Worm (Caenorhabditis elegans) whole organism, L4 larva: ENCODE measurements around the gene fip-2.

Source experiments
- F26F4.8 ChIP-seq: fragments of 200-800 bp; sonication (Bioruptor generic); conservative IDR thresholded peaks from 2 replicates; pipeline ENCODE4 v1.3.6; 2022; ENCODE audit warnings: missing genetic modification characterization, missing compliant biosample characterization
- F44E2.7 ChIP-seq: fragments of 200-800 bp; sonication (Bioruptor generic); IDR thresholded peaks from 2 replicates; pipeline ENCODE4 v2.1.2; 2022; ENCODE audit warnings: missing genetic modification characterization, missing compliant biosample characterization
- F49E8.2 ChIP-seq: sonication (generic microtip); optimal IDR thresholded peaks from 2 replicates; lab custom pipeline; 2016; ENCODE audit warnings: missing compliant biosample characterization, mild to moderate bottlenecking, missing genetic modification characterization, borderline replicate concordance
- aha-1 ChIP-seq: fragments of 150-350 bp; peaks from one replicate; lab custom pipeline; 2014; ENCODE audit warnings: missing biosample characterization, missing genetic modification characterization
- ceh-20 ChIP-seq: fragments of 200-800 bp; sonication (Bioruptor generic); IDR thresholded peaks from 2 replicates; pipeline ENCODE4 v1.3.6; 2022; ENCODE audit warnings: missing genetic modification reagents, missing genetic modification characterization, missing compliant biosample characterization
- cey-2 ChIP-seq: sonication (generic microtip); optimal IDR thresholded peaks from 3 replicates; lab custom pipeline; 2017; ENCODE audit warnings: missing genetic modification characterization, mild to moderate bottlenecking, missing compliant biosample characterization, antibody characterized with exemption, borderline replicate concordance; ENCODE audit not compliant: insufficient read depth
- daf-12 ChIP-seq: fragments of 150-350 bp; optimal IDR thresholded peaks from 2 replicates; lab custom pipeline; 2014; ENCODE audit warnings: missing biosample characterization, missing genetic modification reagents, missing genetic modification characterization
- daf-16 ChIP-seq, 3 experiments: sonication (generic microtip); optimal IDR thresholded peaks; 2 replicates each; lab custom pipeline; 2016 to 2017; ENCODE audit warnings: missing genetic modification characterization in 3 of 3, missing genetic modification reagents in 3 of 3, mild to moderate bottlenecking in 2 of 3, missing compliant biosample characterization in 2 of 3, missing biosample characterization in 1 of 3, moderate library complexity in 1 of 3
- dmd-6 ChIP-seq: fragments of 200-800 bp; sonication (Bioruptor generic); IDR thresholded peaks from 2 replicates; pipeline ENCODE4 v1.3.6; 2022; ENCODE audit warnings: missing genetic modification reagents, missing genetic modification characterization, missing compliant biosample characterization
- dmd-8 ChIP-seq: fragments of 200-800 bp; sonication (Bioruptor generic); IDR thresholded peaks from 2 replicates; pipeline ENCODE4 v1.3.6; 2022; ENCODE audit warnings: missing genetic modification characterization, missing compliant biosample characterization
- dmd-9 ChIP-seq: fragments of 200-800 bp; sonication (Bioruptor generic); IDR thresholded peaks from 2 replicates; pipeline ENCODE4 v1.3.6; 2022; ENCODE audit warnings: missing genetic modification reagents, missing genetic modification characterization, missing compliant biosample characterization
- dve-1 ChIP-seq: sonication (generic microtip); optimal IDR thresholded peaks from 2 replicates; lab custom pipeline; 2017; ENCODE audit warnings: antibody characterized with exemption, mild to moderate bottlenecking, missing genetic modification characterization, missing compliant biosample characterization; ENCODE audit not compliant: insufficient read depth
- egl-43 ChIP-seq: fragments of 200-800 bp; sonication (Bioruptor generic); IDR thresholded peaks from 2 replicates; pipeline ENCODE4 v1.3.6; 2022; ENCODE audit warnings: missing genetic modification reagents, missing genetic modification characterization, missing compliant biosample characterization
- fos-1 ChIP-seq: fragments of 150-350 bp; optimal IDR thresholded peaks from 2 replicates; lab custom pipeline; 2014; ENCODE audit warnings: missing biosample characterization, missing genetic modification characterization
- gei-8 ChIP-seq: fragments of 200-800 bp; sonication (Bioruptor generic); optimal IDR thresholded peaks from 2 replicates; lab custom pipeline; 2018; ENCODE audit warnings: mild to moderate bottlenecking, missing genetic modification characterization, missing compliant biosample characterization
- hif-1 ChIP-seq, 2 experiments: sonication (generic microtip); optimal IDR thresholded peaks; 2 replicates each; lab custom pipeline; 2016 to 2017; ENCODE audit warnings: missing compliant biosample characterization in 2 of 2, missing genetic modification characterization in 2 of 2, missing genetic modification reagents in 2 of 2, missing genotype in 2 of 2, mild to moderate bottlenecking in 1 of 2
- hlh-11 ChIP-seq: fragments of 200-800 bp; sonication (Bioruptor generic); optimal IDR thresholded peaks from 2 replicates; lab custom pipeline; 2018; ENCODE audit warnings: mild to moderate bottlenecking, missing genetic modification characterization, missing compliant biosample characterization
- hlh-30 ChIP-seq: sonication (generic microtip); optimal IDR thresholded peaks from 2 replicates; lab custom pipeline; 2017; ENCODE audit warnings: antibody characterized with exemption, mild to moderate bottlenecking, missing genetic modification characterization, missing compliant biosample characterization; ENCODE audit not compliant: insufficient read depth
- hmg-1.1 ChIP-seq: fragments of 200-800 bp; sonication (Bioruptor generic); IDR thresholded peaks from 2 replicates; pipeline ENCODE4 v1.3.6; 2022; ENCODE audit warnings: missing genetic modification reagents, missing genetic modification characterization, missing compliant biosample characterization
- lin-15B ChIP-seq: fragments of 150-350 bp; sonication (generic microtip); optimal IDR thresholded peaks from 3 replicates; lab custom pipeline; 2014; ENCODE audit warnings: missing biosample characterization, missing genetic modification characterization
- lin-39 ChIP-seq: fragments of 150-350 bp; optimal IDR thresholded peaks from 2 replicates; lab custom pipeline; 2014; ENCODE audit warnings: missing biosample characterization, missing genetic modification reagents, missing genetic modification characterization
- lsy-2 ChIP-seq, 2 experiments: fragments of 150-350 bp in 1 of 2; sonication (generic microtip) in 1 of 2; optimal IDR thresholded peaks; 2 replicates each; lab custom pipeline; 2014 to 2017; ENCODE audit warnings: missing biosample characterization in 2 of 2, missing genetic modification characterization in 2 of 2
- mdl-1 ChIP-seq, 2 experiments: fragments of 150-350 bp in 1 of 2; sonication (generic microtip) in 1 of 2; optimal IDR thresholded peaks; 2 replicates each; lab custom pipeline; 2014 to 2017; ENCODE audit warnings: missing biosample characterization in 2 of 2, missing genetic modification characterization in 2 of 2
- mep-1 ChIP-seq: fragments of 150-350 bp; sonication (generic microtip); optimal IDR thresholded peaks from 3 replicates; lab custom pipeline; 2014; ENCODE audit warnings: missing biosample characterization, missing genetic modification characterization
- mxl-3 ChIP-seq: fragments of 200-800 bp; sonication (Bioruptor generic); optimal IDR thresholded peaks from 2 replicates; lab custom pipeline; 2018; ENCODE audit warnings: mild to moderate bottlenecking, missing genetic modification characterization, missing compliant biosample characterization
- nhr-10 ChIP-seq: fragments of 150-350 bp; optimal IDR thresholded peaks from 2 replicates; lab custom pipeline; 2014; ENCODE audit warnings: missing biosample characterization, missing genetic modification characterization
- nhr-237 ChIP-seq: sonication (generic microtip); optimal IDR thresholded peaks from 2 replicates; lab custom pipeline; 2017; ENCODE audit warnings: missing biosample characterization, missing genetic modification characterization
- nhr-25 ChIP-seq: sonication (generic microtip); optimal IDR thresholded peaks from 2 replicates; lab custom pipeline; 2017; ENCODE audit warnings: missing genetic modification characterization, mild to moderate bottlenecking, missing compliant biosample characterization, antibody characterized with exemption, moderate library complexity, borderline replicate concordance; ENCODE audit not compliant: insufficient read depth
- nhr-28 ChIP-seq: fragments of 150-350 bp; optimal IDR thresholded peaks from 2 replicates; lab custom pipeline; 2014; ENCODE audit warnings: missing biosample characterization, missing genetic modification characterization
- nhr-48 ChIP-seq: sonication (generic microtip); optimal IDR thresholded peaks from 2 replicates; lab custom pipeline; 2016; ENCODE audit warnings: mild to moderate bottlenecking, missing genetic modification characterization, missing compliant biosample characterization
- nhr-76 ChIP-seq: fragments of 150-350 bp; optimal IDR thresholded peaks from 2 replicates; lab custom pipeline; 2014; ENCODE audit warnings: missing biosample characterization, missing genetic modification characterization
- nhr-77 ChIP-seq: fragments of 150-350 bp; optimal IDR thresholded peaks from 2 replicates; lab custom pipeline; 2014; ENCODE audit warnings: missing biosample characterization, missing genetic modification characterization
- pha-4 ChIP-seq, 2 experiments: fragments of 150-350 bp in 1 of 2; fragments of 200-800 bp in 1 of 2; sonication (Bioruptor generic) in 1 of 2; IDR thresholded peaks in 1 of 2; optimal IDR thresholded peaks in 1 of 2; 2 replicates each; pipeline versions ENCODE4 v1.3.6 to Lab custom; 2014 to 2022; ENCODE audit warnings: missing genetic modification characterization in 2 of 2, missing genetic modification reagents in 2 of 2, missing biosample characterization in 1 of 2, missing compliant biosample characterization in 1 of 2
- php-3 ChIP-seq: fragments of 200-800 bp; sonication (Bioruptor generic); IDR thresholded peaks from 2 replicates; pipeline ENCODE4 v1.3.6; 2022; ENCODE audit warnings: missing genetic modification reagents, missing genetic modification characterization, missing compliant biosample characterization
- rbr-2 ChIP-seq: sonication (generic microtip); optimal IDR thresholded peaks from 2 replicates; lab custom pipeline; 2016; ENCODE audit warnings: missing genotype, missing genetic modification characterization, missing compliant biosample characterization
- set-16 ChIP-seq: fragments of 200-800 bp; sonication (Bioruptor generic); IDR thresholded peaks from 2 replicates; pipeline ENCODE4 v1.3.6; 2022; ENCODE audit warnings: missing genetic modification reagents, missing genetic modification characterization, missing compliant biosample characterization
- snpc-4 ChIP-seq: fragments of 150-350 bp; optimal IDR thresholded peaks from 2 replicates; lab custom pipeline; 2014; ENCODE audit warnings: missing biosample characterization, missing genetic modification characterization
- spr-1 ChIP-seq: sonication (generic microtip); optimal IDR thresholded peaks from 2 replicates; lab custom pipeline; 2016; ENCODE audit warnings: mild to moderate bottlenecking, missing genetic modification characterization, missing compliant biosample characterization
- spr-3 ChIP-seq: fragments of 200-800 bp; sonication (Bioruptor generic); optimal IDR thresholded peaks from 2 replicates; lab custom pipeline; 2018; ENCODE audit warnings: mild to moderate bottlenecking, missing genetic modification characterization, missing compliant biosample characterization
- unc-130 ChIP-seq: sonication (generic microtip); optimal IDR thresholded peaks from 2 replicates; lab custom pipeline; 2016; ENCODE audit warnings: missing genetic modification reagents, missing genetic modification characterization, missing compliant biosample characterization
- unc-39 ChIP-seq: sonication (generic microtip); optimal IDR thresholded peaks from 2 replicates; lab custom pipeline; 2017; ENCODE audit warnings: missing biosample characterization, missing genetic modification characterization
- unc-62 ChIP-seq, 3 experiments: fragments of 150-350 bp in 1 of 3; sonication (generic microtip); optimal IDR thresholded peaks in 2 of 3; peaks in 1 of 3; 1 replicate in 1 of 3; 2 replicates in 2 of 3; lab custom pipeline; 2014 to 2017; ENCODE audit warnings: missing biosample characterization in 3 of 3, missing genetic modification characterization in 3 of 3, missing genetic modification reagents in 3 of 3, missing genotype in 1 of 3
- zfp-3 ChIP-seq: fragments of 200-800 bp; sonication (Bioruptor generic); conservative IDR thresholded peaks from 2 replicates; pipeline ENCODE4 v1.3.6; 2022; ENCODE audit warnings: missing genetic modification reagents, missing genetic modification characterization, missing compliant biosample characterization
- zip-11 ChIP-seq: fragments of 200-800 bp; sonication (Bioruptor generic); IDR thresholded peaks from 2 replicates; pipeline ENCODE4 v1.3.6; 2022; ENCODE audit warnings: missing genetic modification characterization, missing compliant biosample characterization
- ztf-11 ChIP-seq: fragments of 150-350 bp; optimal IDR thresholded peaks from 2 replicates; lab custom pipeline; 2014; ENCODE audit warnings: missing biosample characterization, missing genetic modification characterization

fip-2 gene

ce11 chrV:9073322-9074038 lies 5.7 kb downstream of the fip-2 start, which contains the start of gene oac-50 (continued):
- TF ChIP-seq F44E2.7 (GFP tag; lab: Robert Waterston, UW) (no peak), dve-1 (peak; percentile 46), gei-8 (GFP tag; lab: Kevin White, UChicago) (no peak), lin-15B (no peak), unc-130 (GFP tag; lab: Kevin White, UChicago) (no peak), rbr-2 (tag; lab: Kevin White, UChicago) (no peak), lsy-2 (tag; optimal IDR thresholded peaks at IDR 0.05; lab: Kevin White, UChicago) (no peak)

ce11 chrV:9074360-9074834 lies 6.6 kb downstream of the fip-2 start:
- TF ChIP-seq unc-62 (GFP tag; optimal IDR thresholded peaks at IDR 0.05 in 1 of 2; lab: Kevin White, UChicago) (peak in 1 of 2 experiments; percentile 66), unc-62 (tag; optimal IDR thresholded peaks at IDR 0.05; lab: Kevin White, UChicago) (no peak), fos-1 (tag; lab: Kevin White, UChicago) (peak; percentile 80), hlh-30 (tag; lab: Kevin White, UChicago) (peak; percentile 53), egl-43 (GFP tag; lab: Robert Waterston, UW) (no peak), nhr-77 (peak; percentile 87), lsy-2 (tag; optimal IDR thresholded peaks at IDR 0.05; lab: Kevin White, UChicago) (peak; percentile 16 to 27), F26F4.8 (GFP tag; lab: Robert Waterston, UW) (no peak), nhr-28 (tag; lab: Kevin White, UChicago) (peak; percentile 68), zfp-3 (GFP tag; lab: Robert Waterston, UW) (peak; percentile 4; the same call in 1 of the 2 replicates), F49E8.2 (no peak), unc-39 (tag; lab: Kevin White, UChicago) (no peak), ceh-20 (GFP tag; lab: Robert Waterston, UW) (no peak), spr-3 (GFP tag; lab: Kevin White, UChicago) (no peak), aha-1 (tag; lab: Kevin White, UChicago) (peak; percentile 96), dmd-6 (GFP tag; lab: Robert Waterston, UW) (peak; percentile 34; the same call in 1 of the 2 replicates), nhr-76 (tag; lab: Kevin White, UChicago) (no peak), daf-16 (GFP tag; optimal IDR thresholded peaks at IDR 0.05; lab: Kevin White, UChicago) (no peak), daf-16 (tag; optimal IDR thresholded peaks at IDR 0.05; lab: Kevin White, UChicago) (peak; percentile 95), ztf-11 (tag; lab: Kevin White, UChicago) (no peak), nhr-237 (no peak), pha-4 (GFP tag; IDR thresholded peaks at IDR 0.05; lab: Robert Waterston, UW) (0 out of 2 replicates have a peak, but pooled peaks have one; percentile 6), pha-4 (tag; optimal IDR thresholded peaks at IDR 0.05; lab: Kevin White, UChicago) (no peak), mxl-3 (GFP tag; lab: Kevin White, UChicago) (no peak), mep-1 (peak; percentile 59), dve-1 (peak; percentile 68), hlh-11 (tag; lab: Kevin White, UChicago) (peak; percentile 66), hif-1 (tag; optimal IDR thresholded peaks at IDR 0.05; lab: Kevin White, UChicago) (peak in 1 of 2 experiments; percentile 40), spr-1 (tag; lab: Kevin White, UChicago) (no peak), dmd-9 (GFP tag; lab: Robert Waterston, UW) (no peak), php-3 (GFP tag; lab: Robert Waterston, UW) (peak; percentile 76), snpc-4 (tag; lab: Kevin White, UChicago) (no peak), daf-12 (tag; lab: Kevin White, UChicago) (no peak), dmd-8 (GFP tag; lab: Robert Waterston, UW) (no peak), nhr-48 (tag; lab: Kevin White, UChicago) (peak; percentile 31), set-16 (GFP tag; lab: Robert Waterston, UW) (no peak), nhr-25 (tag; lab: Kevin White, UChicago) (no peak), lin-39 (tag; lab: Kevin White, UChicago) (no peak), zip-11 (GFP tag; lab: Robert Waterston, UW) (no peak), hmg-1.1 (GFP tag; lab: Robert Waterston, UW) (no peak), mdl-1 (tag; optimal IDR thresholded peaks at IDR 0.05; lab: Kevin White, UChicago) (peak in 1 of 2 experiments; percentile 49), cey-2 (tag; lab: Kevin White, UChicago) (no peak), nhr-10 (tag; lab: Kevin White, UChicago) (peak; percentile 41)
